Fruit fly (Drosophila melanogaster) whole organism, pupa: Measurements from ENCODE around the gene Cdc7.
A peak's percentile ranks its signal among the peaks of the same experiment; 100 is the strongest.

Source experiments
- CG13204 ChIP-seq: fragments of 200-800 bp; sonication (Bioruptor generic); optimal IDR thresholded peaks from 2 replicates; lab custom pipeline; 2018; ENCODE audit warnings: missing biosample characterization, mild to moderate bottlenecking, missing genetic modification characterization, moderate library complexity
- CG14655 ChIP-seq: fragments of 200-800 bp; sonication (Bioruptor generic); optimal IDR thresholded peaks from 3 replicates; lab custom pipeline; 2017; ENCODE audit warnings: mild to moderate bottlenecking, missing biosample characterization, missing genetic modification reagents, missing genetic modification characterization
- CG15710 ChIP-seq: fragments of 200-800 bp; sonication (Bioruptor generic); optimal IDR thresholded peaks from 2 replicates; lab custom pipeline; 2018; ENCODE audit warnings: missing biosample characterization, mild to moderate bottlenecking, missing genetic modification characterization, moderate library complexity
- CG4496 ChIP-seq: fragments of 200-800 bp; sonication (Bioruptor generic); IDR thresholded peaks from 3 replicates; pipeline ENCODE4 v1.3.6; 2022; ENCODE audit warnings: missing biosample characterization, missing genetic modification characterization
- D1 ChIP-seq: fragments of 200-800 bp; sonication (Bioruptor generic); optimal IDR thresholded peaks from 2 replicates; lab custom pipeline; 2018; ENCODE audit warnings: missing biosample characterization, mild to moderate bottlenecking, missing genetic modification characterization, moderate library complexity
- EcR ChIP-seq: fragments of 200-800 bp; sonication (Bioruptor generic); optimal IDR thresholded peaks from 3 replicates; lab custom pipeline; 2019; ENCODE audit warnings: missing biosample characterization, missing genetic modification characterization, mild to moderate bottlenecking, moderate library complexity, missing genetic modification reagents
- Pif1A ChIP-seq: fragments of 200-800 bp; sonication (Bioruptor generic); optimal IDR thresholded peaks from 3 replicates; lab custom pipeline; 2016; ENCODE audit warnings: missing biosample characterization, missing genetic modification characterization
- Pif1B ChIP-seq: fragments of 200-800 bp; sonication (Bioruptor generic); optimal IDR thresholded peaks from 3 replicates; lab custom pipeline; 2016; ENCODE audit warnings: missing biosample characterization, missing genetic modification characterization
- gl ChIP-seq: fragments of 200-800 bp; sonication (Bioruptor generic); optimal IDR thresholded peaks from 2 replicates; lab custom pipeline; 2018; ENCODE audit warnings: missing biosample characterization, mild to moderate bottlenecking, missing genetic modification characterization

dm6 chrX:6621566-6622006 is 32.8 kb upstream of the Cdc7 start:
- TF ChIP-seq EcR (GFP tag; lab: Kevin White, UChicago) (peak; percentile 3), Pif1A (GFP tag; lab: Kevin White, UChicago) (peak; percentile 77), D1 (tag; lab: Kevin White, UChicago) (peak; percentile 19), CG15710 (peak; percentile 79), CG4496 (GFP tag; lab: Robert Waterston, UW) (peak; percentile 84), CG13204 (peak; percentile 14), CG14655 (GFP tag; lab: Kevin White, UChicago) (peak; percentile 84), Pif1B (GFP tag; lab: Kevin White, UChicago) (peak; percentile 27), gl (peak; percentile 27)
